Worm (Caenorhabditis elegans) whole organism, young adult: ENCODE data around the gene F40G9.17.
"Not testable (repeated sequence)": the region's sequence is repeated elsewhere in the genome, so short reads cannot be mapped to it uniquely, and the experiment has no call there.

Source experiments
- B0019.2 ChIP-seq: fragments of 200-800 bp; sonication (Bioruptor generic); conservative IDR thresholded peaks from 2 replicates; pipeline ENCODE4 v1.3.6; 2022; ENCODE audit warnings: missing genetic modification reagents, missing genetic modification characterization, missing compliant biosample characterization
- B0261.1 ChIP-seq: sonication (generic microtip); optimal IDR thresholded peaks from 2 replicates; lab custom pipeline; 2016; ENCODE audit warnings: mild to moderate bottlenecking, missing genetic modification characterization, moderate library complexity, missing compliant biosample characterization
- B0336.3 ChIP-seq: fragments of 200-800 bp; sonication (Bioruptor generic); IDR thresholded peaks from 2 replicates; pipeline ENCODE4 v1.3.6; 2022; ENCODE audit warnings: missing genetic modification characterization, missing compliant biosample characterization
- D2030.7 ChIP-seq: fragments of 200-800 bp; sonication (Bioruptor generic); IDR thresholded peaks from 2 replicates; pipeline ENCODE4 v1.3.6; 2022; ENCODE audit warnings: missing genetic modification reagents, missing genetic modification characterization, missing compliant biosample characterization
- F10E7.11 ChIP-seq: sonication (generic microtip); optimal IDR thresholded peaks from 2 replicates; lab custom pipeline; 2017; ENCODE audit warnings: mild to moderate bottlenecking, missing genetic modification characterization, moderate library complexity, missing compliant biosample characterization
- F22D6.2 ChIP-seq: sonication (generic microtip); optimal IDR thresholded peaks from 2 replicates; lab custom pipeline; 2016; ENCODE audit warnings: mild to moderate bottlenecking, missing genetic modification characterization, missing compliant biosample characterization
- F33H1.4 ChIP-seq: fragments of 200-800 bp; sonication (Bioruptor generic); IDR thresholded peaks from 2 replicates; pipeline ENCODE4 v1.3.6; 2022; ENCODE audit warnings: missing genetic modification reagents, missing genetic modification characterization, missing compliant biosample characterization
- F37B4.10 ChIP-seq: fragments of 200-800 bp; sonication (Bioruptor generic); IDR thresholded peaks from 2 replicates; pipeline ENCODE4 v1.3.6; 2022; ENCODE audit warnings: missing genetic modification characterization, missing compliant biosample characterization
- F49E8.2 ChIP-seq: sonication (generic microtip); optimal IDR thresholded peaks from 3 replicates; lab custom pipeline; 2017; ENCODE audit warnings: missing genetic modification characterization, mild to moderate bottlenecking, missing compliant biosample characterization, antibody characterized with exemption, moderate library complexity; ENCODE audit not compliant: insufficient read depth
- F52B5.7 ChIP-seq: sonication (generic microtip); optimal IDR thresholded peaks from 2 replicates; lab custom pipeline; 2016; ENCODE audit warnings: mild to moderate bottlenecking, missing genetic modification characterization, missing compliant biosample characterization
- K12H6.12 ChIP-seq: fragments of 200-800 bp; sonication (Bioruptor generic); optimal IDR thresholded peaks from 2 replicates; lab custom pipeline; 2018; ENCODE audit warnings: mild to moderate bottlenecking, missing genetic modification characterization, missing compliant biosample characterization
- Y53G8AR.9 ChIP-seq: fragments of 200-800 bp; sonication (Bioruptor generic); conservative IDR thresholded peaks from 2 replicates; pipeline ENCODE4 v1.3.6; 2022; ENCODE audit warnings: missing genetic modification reagents, missing genetic modification characterization, missing compliant biosample characterization
- Y56A3A.18 ChIP-seq: fragments of 200-800 bp; sonication (Bioruptor generic); IDR thresholded peaks from 2 replicates; pipeline ENCODE4 v1.3.6; 2022; ENCODE audit warnings: missing genetic modification reagents, missing genetic modification characterization, missing compliant biosample characterization
- athp-1 ChIP-seq: sonication (generic microtip); optimal IDR thresholded peaks from 2 replicates; lab custom pipeline; 2017; ENCODE audit warnings: mild to moderate bottlenecking, missing genetic modification characterization, missing compliant biosample characterization
- attf-3 ChIP-seq: fragments of 200-800 bp; sonication (Bioruptor generic); conservative IDR thresholded peaks from 2 replicates; pipeline ENCODE4 v1.3.6; 2022; ENCODE audit warnings: missing genetic modification reagents, missing genetic modification characterization, missing compliant biosample characterization
- attf-5 ChIP-seq: fragments of 200-800 bp; sonication (Bioruptor generic); optimal IDR thresholded peaks from 2 replicates; lab custom pipeline; 2018; ENCODE audit warnings: mild to moderate bottlenecking, missing genetic modification characterization, missing compliant biosample characterization
- bed-1 ChIP-seq: fragments of 200-800 bp; sonication (Bioruptor generic); IDR thresholded peaks from 2 replicates; pipeline ENCODE4 v1.3.6; 2022; ENCODE audit warnings: missing genetic modification reagents, missing genetic modification characterization, missing compliant biosample characterization
- ceh-58 ChIP-seq: fragments of 200-800 bp; sonication (Bioruptor generic); IDR thresholded peaks from 2 replicates; pipeline ENCODE4 v1.3.6; 2022; ENCODE audit warnings: missing genetic modification characterization, missing compliant biosample characterization
- die-1 ChIP-seq: sonication (generic microtip); optimal IDR thresholded peaks from 2 replicates; lab custom pipeline; 2016; ENCODE audit warnings: missing genotype, mild to moderate bottlenecking, missing genetic modification characterization, missing compliant biosample characterization
- dox-1 ChIP-seq: fragments of 200-800 bp; sonication (Bioruptor generic); IDR thresholded peaks from 2 replicates; pipeline ENCODE4 v1.3.6; 2022; ENCODE audit warnings: missing genetic modification reagents, missing genetic modification characterization, missing compliant biosample characterization
- efl-1 ChIP-seq: fragments of 150-350 bp; optimal IDR thresholded peaks from 2 replicates; lab custom pipeline; 2014; ENCODE audit warnings: missing biosample characterization, missing genetic modification reagents, missing genetic modification characterization
- egl-44 ChIP-seq: fragments of 200-800 bp; sonication (Bioruptor generic); IDR thresholded peaks from 2 replicates; pipeline ENCODE4 v1.3.6; 2022; ENCODE audit warnings: missing genetic modification reagents, missing genetic modification characterization, missing compliant biosample characterization
- egrh-3 ChIP-seq: fragments of 200-800 bp; sonication (Bioruptor generic); IDR thresholded peaks from 2 replicates; pipeline ENCODE4 v1.3.6; 2022; ENCODE audit warnings: missing genetic modification reagents, missing genetic modification characterization, missing compliant biosample characterization
- him-1 ChIP-seq: sonication (generic microtip); optimal IDR thresholded peaks from 2 replicates; lab custom pipeline; 2016; ENCODE audit warnings: missing genotype, missing genetic modification reagents, missing genetic modification characterization, missing compliant biosample characterization
- hlh-26 ChIP-seq: fragments of 200-800 bp; sonication (Bioruptor generic); conservative IDR thresholded peaks from 2 replicates; pipeline ENCODE4 v1.3.6; 2022; ENCODE audit warnings: missing genetic modification reagents, missing genetic modification characterization, missing compliant biosample characterization
- hmg-1.2 ChIP-seq: fragments of 200-800 bp; sonication (Bioruptor generic); IDR thresholded peaks from 2 replicates; pipeline ENCODE4 v1.3.6; 2022; ENCODE audit warnings: missing genetic modification reagents, missing genetic modification characterization, missing compliant biosample characterization
- hsf-1 ChIP-seq: fragments of 200-800 bp; sonication (Bioruptor generic); IDR thresholded peaks from 2 replicates; pipeline ENCODE4 v1.3.6; 2022; ENCODE audit warnings: missing genetic modification reagents, missing genetic modification characterization, missing compliant biosample characterization
- lin-26 ChIP-seq: fragments of 200-800 bp; sonication (Bioruptor generic); IDR thresholded peaks from 2 replicates; pipeline ENCODE4 v1.3.6; 2022; ENCODE audit warnings: missing genetic modification reagents, missing genetic modification characterization, missing compliant biosample characterization
- lir-1 ChIP-seq: fragments of 200-800 bp; sonication (Bioruptor generic); conservative IDR thresholded peaks from 2 replicates; pipeline ENCODE4 v1.3.6; 2022; ENCODE audit warnings: missing genetic modification reagents, missing genetic modification characterization, missing compliant biosample characterization
- madf-6 ChIP-seq: fragments of 200-800 bp; sonication (Bioruptor generic); IDR thresholded peaks from 2 replicates; pipeline ENCODE4 v1.3.6; 2022; ENCODE audit warnings: missing genetic modification reagents, missing genetic modification characterization, missing compliant biosample characterization
- mcd-1 ChIP-seq: fragments of 200-800 bp; sonication (Bioruptor generic); IDR thresholded peaks from 2 replicates; pipeline ENCODE4 v1.3.6; 2022; ENCODE audit warnings: missing genetic modification reagents, missing genetic modification characterization, missing compliant biosample characterization
- nfya-2 ChIP-seq: fragments of 200-800 bp; sonication (Bioruptor generic); IDR thresholded peaks from 2 replicates; pipeline ENCODE4 v1.3.6; 2022; ENCODE audit warnings: missing genetic modification reagents, missing genetic modification characterization, missing compliant biosample characterization
- nhr-27 ChIP-seq: fragments of 200-800 bp; sonication (Bioruptor generic); optimal IDR thresholded peaks from 2 replicates; lab custom pipeline; 2018; ENCODE audit warnings: mild to moderate bottlenecking, missing genetic modification characterization, moderate library complexity, missing compliant biosample characterization
- pbrm-1 ChIP-seq: fragments of 200-800 bp; sonication (Bioruptor generic); IDR thresholded peaks from 2 replicates; pipeline ENCODE4 v1.3.6; 2022; ENCODE audit warnings: missing genetic modification reagents, missing genetic modification characterization, missing compliant biosample characterization
- rcor-1 ChIP-seq: fragments of 200-800 bp; sonication (Bioruptor generic); IDR thresholded peaks from 2 replicates; pipeline ENCODE4 v1.3.6; 2022; ENCODE audit warnings: missing genetic modification reagents, missing genetic modification characterization, missing compliant biosample characterization
- rec-8 ChIP-seq, 2 experiments: sonication (generic microtip); optimal IDR thresholded peaks; 2 replicates each; lab custom pipeline; 2016; ENCODE audit warnings: mild to moderate bottlenecking in 2 of 2, missing genetic modification characterization in 2 of 2, missing genetic modification reagents in 2 of 2, missing genotype in 2 of 2, missing biosample characterization in 1 of 2, missing compliant biosample characterization in 1 of 2, moderate library complexity in 1 of 2
- rpc-1 ChIP-seq, 2 experiments: fragments of 150-350 bp in 1 of 2; sonication (generic microtip) in 1 of 2; optimal IDR thresholded peaks; 2 replicates each; lab custom pipeline; 2014 to 2018; ENCODE audit warnings: missing biosample characterization in 1 of 2, missing genetic modification characterization in 1 of 2, missing genetic modification reagents in 1 of 2, missing genotype in 1 of 2
- snpc-1.3 ChIP-seq: sonication (generic microtip); optimal IDR thresholded peaks from 2 replicates; lab custom pipeline; 2017; ENCODE audit warnings: missing genetic modification characterization, mild to moderate bottlenecking, missing compliant biosample characterization, antibody characterized with exemption, moderate library complexity, missing genotype, missing genetic modification reagents; ENCODE audit not compliant: insufficient read depth
- snpc-3.4 ChIP-seq: sonication (generic microtip); optimal IDR thresholded peaks from 2 replicates; lab custom pipeline; 2017; ENCODE audit warnings: missing genetic modification characterization, mild to moderate bottlenecking, missing compliant biosample characterization, antibody characterized with exemption, moderate library complexity, missing genotype, missing genetic modification reagents
- somi-1 ChIP-seq: fragments of 200-800 bp; sonication (Bioruptor generic); optimal IDR thresholded peaks from 2 replicates; lab custom pipeline; 2018; ENCODE audit warnings: mild to moderate bottlenecking, missing genetic modification characterization, missing compliant biosample characterization
- tbp1 ChIP-seq: fragments of 200-800 bp; sonication (Bioruptor generic); optimal IDR thresholded peaks from 2 replicates; lab custom pipeline; 2018; ENCODE audit warnings: mild to moderate bottlenecking, missing genetic modification characterization, missing compliant biosample characterization
- zfh-2 ChIP-seq: fragments of 200-800 bp; sonication (Bioruptor generic); conservative IDR thresholded peaks from 2 replicates; pipeline ENCODE4 v1.3.6; 2022; ENCODE audit warnings: missing genetic modification reagents, missing genetic modification characterization, missing compliant biosample characterization

The F40G9.17 gene

DNA sequence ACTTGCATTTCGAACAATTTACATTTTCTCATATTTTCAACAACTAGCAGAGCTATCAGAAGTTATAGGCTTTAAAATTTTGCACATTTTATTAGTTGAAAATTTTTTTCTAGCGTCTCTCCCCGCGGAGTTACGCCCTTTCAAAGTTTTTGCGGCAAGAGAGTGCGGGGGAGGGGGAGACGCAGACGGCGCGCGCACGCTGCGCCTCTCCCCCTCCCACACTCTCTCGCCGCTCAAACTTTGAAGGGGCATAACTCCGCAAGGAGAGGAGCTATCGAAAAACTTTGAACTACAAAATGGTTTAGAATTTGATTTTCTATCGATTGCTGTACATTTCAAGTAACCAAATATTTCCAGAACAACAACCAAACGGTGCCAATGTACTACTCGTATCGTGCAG lies 32.8 kb downstream of the F40G9.17 start:
- TF ChIP-seq egrh-3 (GFP tag; lab: Robert Waterston, UW) (peak; percentile 70; the same call in 1 of the 2 replicates), F52B5.7 (tag; lab: Kevin White, UChicago) (no peak), zfh-2 (GFP tag; lab: Robert Waterston, UW) (peak; percentile 77), hmg-1.2 (GFP tag; lab: Robert Waterston, UW) (peak; percentile 82), ceh-58 (no peak)

- no peak for TF ChIP-seq pbrm-1 (GFP tag; lab: Robert Waterston, UW)
- no peak for TF ChIP-seq efl-1
- no peak for TF ChIP-seq hlh-26 (GFP tag; lab: Robert Waterston, UW)
These were observed 35.9 kb downstream of the F40G9.17 start, which contains the start of gene hpo-38 for ce11 chrIII:230129-230528. Gene hpo-38 (plus strand): TSS chrIII:230429.

ce11 chrIII:232918-233317 lies 38.7 kb downstream of the F40G9.17 start:
- TF ChIP-seq tbp1 (peak; percentile 34), bed-1 (0 out of 2 replicates have a peak, but pooled peaks have one; percentile 82), lin-26 (GFP tag; lab: Robert Waterston, UW) (peak; percentile 94), mcd-1 (0 out of 2 replicates have a peak, but pooled peaks have one; percentile 20), hmg-1.2 (GFP tag; lab: Robert Waterston, UW) (peak; percentile 38; the same call in 1 of the 2 replicates), madf-6 (GFP tag; lab: Robert Waterston, UW) (peak; percentile 66), dox-1 (GFP tag; lab: Robert Waterston, UW) (peak; percentile 58), D2030.7 (GFP tag; lab: Robert Waterston, UW) (peak; percentile 86), hsf-1 (peak; percentile 47; the same call in 1 of the 2 replicates), ceh-58 (0 out of 2 replicates have a peak, but pooled peaks have one; percentile 51), rcor-1 (GFP tag; lab: Robert Waterston, UW) (peak; percentile 48; the same call in 1 of the 2 replicates), egl-44 (peak; percentile 84), Y53G8AR.9 (0 out of 2 replicates have a peak, but pooled peaks have one; percentile 36), F33H1.4 (GFP tag; lab: Robert Waterston, UW) (0 out of 2 replicates have a peak, but pooled peaks have one; percentile 14), rpc-1 (tag; optimal IDR thresholded peaks at IDR 0.05; lab: Kevin White, UChicago) (peak; percentile 46), B0261.1 (peak; percentile 32), F37B4.10 (peak; percentile 70; the same call in 1 of the 2 replicates)
- not testable (repeated sequence) for TF ChIP-seq rpc-1 (optimal IDR thresholded peaks at IDR 0.05; lab: Kevin White, UChicago)

- peak; percentile 59 for TF ChIP-seq snpc-1.3 (tag; lab: Kevin White, UChicago)
- peak; percentile 86 for TF ChIP-seq D2030.7 (GFP tag; lab: Robert Waterston, UW)
- peak; percentile 75 for TF ChIP-seq B0336.3 (GFP tag; lab: Robert Waterston, UW)
- peak; percentile 35; the same call in 1 of the 2 replicates for TF ChIP-seq attf-3 (GFP tag; lab: Robert Waterston, UW)
- TF ChIP-seq attf-5 (GFP tag; lab: Kevin White, UChicago): no peak
- no peak for TF ChIP-seq F22D6.2 (tag; lab: Kevin White, UChicago)
- TF ChIP-seq somi-1: no peak
- no peak for TF ChIP-seq rec-8 (tag; optimal IDR thresholded peaks at IDR 0.05; lab: Kevin White, UChicago)
- peak; percentile 54 for TF ChIP-seq snpc-3.4
- no peak for TF ChIP-seq F10E7.11 (tag; lab: Kevin White, UChicago)
- no peak for TF ChIP-seq nhr-27 (tag; lab: Kevin White, UChicago)
- no peak for TF ChIP-seq nfya-2 (GFP tag; lab: Robert Waterston, UW)
- TF ChIP-seq Y56A3A.18 (GFP tag; lab: Robert Waterston, UW): no peak
- no peak for TF ChIP-seq athp-1 (tag; lab: Kevin White, UChicago)
- TF ChIP-seq F37B4.10: no peak
- TF ChIP-seq madf-6 (GFP tag; lab: Robert Waterston, UW): peak; percentile 63
- TF ChIP-seq him-1 (tag; lab: Kevin White, UChicago): peak; percentile 20
- peak; percentile 38 for TF ChIP-seq efl-1
- TF ChIP-seq die-1 (tag; lab: Kevin White, UChicago): no peak
- TF ChIP-seq lir-1 (GFP tag; lab: Robert Waterston, UW): no peak
- peak; percentile 42 for TF ChIP-seq K12H6.12 (tag; lab: Kevin White, UChicago)
- peak; percentile 46 for TF ChIP-seq F49E8.2 (tag; lab: Kevin White, UChicago)
- 0 out of 2 replicates have a peak, but pooled peaks have one; percentile 35 for TF ChIP-seq B0019.2 (GFP tag; lab: Robert Waterston, UW)
These were observed 40.9 kb downstream of the F40G9.17 start for ce11 chrIII:235115-235514.
